Worm (Caenorhabditis elegans) whole organism, L4 larva: ENCODE results near the gene K10D6.4.

Source experiments
- F49E8.2 ChIP-seq: sonication (generic microtip); optimal IDR thresholded peaks from 2 replicates; lab custom pipeline; 2016; ENCODE audit warnings: missing compliant biosample characterization, mild to moderate bottlenecking, missing genetic modification characterization, borderline replicate concordance
- aly-2 ChIP-seq: sonication (generic microtip); optimal IDR thresholded peaks from 2 replicates; lab custom pipeline; 2018; ENCODE audit warnings: missing biosample characterization, missing genetic modification characterization
- ceh-28 ChIP-seq: fragments of 150-350 bp; optimal IDR thresholded peaks from 2 replicates; lab custom pipeline; 2014; ENCODE audit warnings: missing biosample characterization, missing genetic modification reagents, missing genetic modification characterization
- dmd-8 ChIP-seq: fragments of 200-800 bp; sonication (Bioruptor generic); IDR thresholded peaks from 2 replicates; pipeline ENCODE4 v1.3.6; 2022; ENCODE audit warnings: missing genetic modification characterization, missing compliant biosample characterization
- egl-27 ChIP-seq: sonication (generic microtip); optimal IDR thresholded peaks from 3 replicates; lab custom pipeline; 2017; ENCODE audit warnings: missing biosample characterization, missing genetic modification reagents, missing genetic modification characterization
- fkh-10 ChIP-seq: fragments of 150-350 bp; optimal IDR thresholded peaks from 2 replicates; lab custom pipeline; 2014; ENCODE audit warnings: missing biosample characterization, missing genetic modification reagents, missing genetic modification characterization
- nhr-237 ChIP-seq: sonication (generic microtip); optimal IDR thresholded peaks from 2 replicates; lab custom pipeline; 2017; ENCODE audit warnings: missing biosample characterization, missing genetic modification characterization
- saeg-2 ChIP-seq: fragments of 200-800 bp; sonication (Bioruptor generic); IDR thresholded peaks from 2 replicates; pipeline ENCODE4 v1.3.6; 2022; ENCODE audit warnings: missing genetic modification reagents, missing genetic modification characterization, missing compliant biosample characterization
- spr-1 ChIP-seq: sonication (generic microtip); optimal IDR thresholded peaks from 2 replicates; lab custom pipeline; 2016; ENCODE audit warnings: mild to moderate bottlenecking, missing genetic modification characterization, missing compliant biosample characterization
- unc-130 ChIP-seq: sonication (generic microtip); optimal IDR thresholded peaks from 2 replicates; lab custom pipeline; 2016; ENCODE audit warnings: missing genetic modification reagents, missing genetic modification characterization, missing compliant biosample characterization
- ztf-7 ChIP-seq: fragments of 150-350 bp; optimal IDR thresholded peaks from 2 replicates; lab custom pipeline; 2014; ENCODE audit warnings: missing biosample characterization, missing genetic modification characterization

ce11 chrV:11199497-11199896 lies 2.2 kb upstream of the K10D6.4 start:
- TF ChIP-seq F49E8.2 (no peak), spr-1 (tag; lab: Kevin White, UChicago) (no peak), fkh-10 (no peak), dmd-8 (GFP tag; lab: Robert Waterston, UW) (no peak), ceh-28 (no peak), aly-2 (tag; lab: Kevin White, UChicago) (no peak), ztf-7 (tag; lab: Kevin White, UChicago) (no peak), saeg-2 (GFP tag; lab: Robert Waterston, UW) (no peak), unc-130 (no peak), egl-27 (tag; lab: Kevin White, UChicago) (no peak), nhr-237 (tag; lab: Kevin White, UChicago) (no peak)
